Worm (Caenorhabditis elegans): ENCODE data around the gene acl-12.

Gene acl-12

DNA sequence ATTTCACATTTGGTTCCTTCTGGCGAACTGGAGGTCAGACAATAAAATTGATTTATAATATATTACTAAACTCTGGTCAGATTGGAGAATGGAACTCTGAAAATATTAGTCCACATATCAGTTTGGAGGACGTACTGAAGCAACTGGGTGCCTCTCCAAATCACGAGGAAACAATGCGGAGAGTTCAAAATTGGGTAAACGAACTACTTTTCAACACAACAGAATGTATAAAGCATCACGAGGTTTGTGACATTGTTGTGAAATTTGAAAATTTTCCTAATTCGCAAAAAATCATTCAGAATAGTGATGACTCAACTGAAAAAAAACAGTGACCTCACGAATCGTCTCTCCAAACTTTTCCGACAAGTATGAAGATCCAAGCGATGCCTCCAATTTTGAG is 49.2 kb downstream of the acl-12 start, which contains the start of gene gad-2:
Gene gad-2 (plus strand): TSS at position 301 of the 400 bp plus-strand sequence.
- TF ChIP-seq ztf-11 (tag; optimal IDR thresholded peaks at IDR 0.05) (no peak), mls-2 (tag; optimal IDR thresholded peaks at IDR 0.05) (no peak), tbx-8 (GFP tag; optimal IDR thresholded peaks at IDR 0.05) (no peak), snpc-4 (tag; optimal IDR thresholded peaks at IDR 0.05) (no peak), mep-1 (tag; optimal IDR thresholded peaks at IDR 0.05) (no peak), mab-5 (tag; optimal IDR thresholded peaks at IDR 0.05) (no peak), elt-1 (tag; optimal IDR thresholded peaks at IDR 0.05; ENCODE audit: borderline replicate concordance, insufficient read depth) (no peak), unc-62 (GFP tag; optimal IDR thresholded peaks at IDR 0.05) (no peak), M03D4.4 (tag; optimal IDR thresholded peaks at IDR 0.05) (no peak), unc-120 (tag; optimal IDR thresholded peaks at IDR 0.05; ENCODE audit: poor library complexity, severe bottlenecking) (no peak), nhr-237 (tag; optimal IDR thresholded peaks at IDR 0.05) (no peak), ceh-39 (tag; optimal IDR thresholded peaks at IDR 0.05) (no peak)

DNA sequence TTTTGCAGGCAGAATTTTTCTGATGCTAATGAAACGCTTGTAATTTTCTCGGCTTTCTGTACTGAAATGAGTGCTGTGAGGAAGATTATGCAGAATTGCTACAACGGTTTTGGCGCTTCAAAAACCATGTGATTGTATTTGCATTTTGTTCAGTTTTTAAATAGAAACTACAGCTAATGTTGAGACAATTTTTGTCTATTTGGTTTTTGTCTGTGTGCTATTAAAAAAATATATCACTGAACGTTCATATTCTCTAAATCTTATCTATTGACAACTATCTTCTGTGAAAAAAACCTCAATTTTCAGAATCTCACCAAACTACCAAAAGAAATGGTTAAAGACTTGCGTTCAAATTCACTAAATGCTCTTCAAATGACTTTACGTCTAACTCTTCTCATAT is 52.1 kb downstream of the acl-12 start, which contains the start of gene C10A4.6:
Gene C10A4.6 (plus strand): TSS at position 301 of the 400 bp plus-strand sequence.
- TF ChIP-seq nhr-12 (tag; optimal IDR thresholded peaks at IDR 0.05) (no peak), ham-2 (GFP tag; optimal IDR thresholded peaks at IDR 0.05) (no peak), drap-1 (GFP tag; optimal IDR thresholded peaks at IDR 0.05) (no peak), ceh-83 (GFP tag; optimal IDR thresholded peaks at IDR 0.05) (no peak), M03D4.4 (tag; optimal IDR thresholded peaks at IDR 0.05) (no peak), unc-120 (tag; optimal IDR thresholded peaks at IDR 0.05; ENCODE audit: poor library complexity, severe bottlenecking) (no peak), mab-5 (tag; optimal IDR thresholded peaks at IDR 0.05) (no peak), flh-1 (GFP tag; optimal IDR thresholded peaks at IDR 0.05) (no peak), unc-39 (tag; optimal IDR thresholded peaks at IDR 0.05) (no peak), mep-1 (tag; optimal IDR thresholded peaks at IDR 0.05) (no peak)
